Worm (Caenorhabditis elegans) whole organism, L4 larva: ENCODE results near the gene lin-15A.

Source experiments
- F26F4.8 ChIP-seq: fragments of 200-800 bp; sonication (Bioruptor generic); conservative IDR thresholded peaks from 2 replicates; pipeline ENCODE4 v1.3.6; 2022; ENCODE audit warnings: missing genetic modification characterization, missing compliant biosample characterization
- Y105C5A.15 ChIP-seq: fragments of 200-800 bp; sonication (Bioruptor generic); IDR thresholded peaks from 2 replicates; pipeline ENCODE4 v1.3.6; 2022; ENCODE audit warnings: missing genetic modification characterization, missing compliant biosample characterization
- Y48G9A.11 ChIP-seq: fragments of 200-800 bp; sonication (Bioruptor generic); IDR thresholded peaks from 2 replicates; pipeline ENCODE4 v1.3.6; 2022; ENCODE audit warnings: missing genetic modification reagents, missing genetic modification characterization, missing compliant biosample characterization
- ZK546.5 ChIP-seq, 2 experiments: sonication (generic microtip); optimal IDR thresholded peaks; 2 replicates each; lab custom pipeline; 2017; ENCODE audit warnings: missing biosample characterization in 2 of 2, missing genetic modification characterization in 2 of 2
- aly-2 ChIP-seq: sonication (generic microtip); optimal IDR thresholded peaks from 2 replicates; lab custom pipeline; 2018; ENCODE audit warnings: missing biosample characterization, missing genetic modification characterization
- ama-1 ChIP-seq: fragments of 150-350 bp; optimal IDR thresholded peaks from 2 replicates; lab custom pipeline; 2014; ENCODE audit warnings: inconsistent platforms, mixed read lengths
- ceh-20 ChIP-seq: fragments of 200-800 bp; sonication (Bioruptor generic); IDR thresholded peaks from 2 replicates; pipeline ENCODE4 v1.3.6; 2022; ENCODE audit warnings: missing genetic modification reagents, missing genetic modification characterization, missing compliant biosample characterization
- ceh-44 ChIP-seq: fragments of 200-800 bp; sonication (Bioruptor generic); IDR thresholded peaks from 2 replicates; pipeline ENCODE4 v1.3.6; 2022; ENCODE audit warnings: missing genetic modification reagents, missing genetic modification characterization, missing compliant biosample characterization
- ceh-62 ChIP-seq: sonication (generic microtip); optimal IDR thresholded peaks from 2 replicates; lab custom pipeline; 2017; ENCODE audit warnings: missing biosample characterization, missing genetic modification characterization
- ces-1 ChIP-seq: fragments of 150-350 bp; sonication (generic microtip); optimal IDR thresholded peaks from 4 replicates; lab custom pipeline; 2014; ENCODE audit warnings: missing biosample characterization, missing genetic modification reagents, missing genetic modification characterization
- ctbp-1 ChIP-seq: fragments of 200-800 bp; sonication (Bioruptor generic); IDR thresholded peaks from 2 replicates; pipeline ENCODE4 v1.3.6; 2022; ENCODE audit warnings: missing genetic modification reagents, missing genetic modification characterization, missing compliant biosample characterization
- daf-12 ChIP-seq: fragments of 150-350 bp; optimal IDR thresholded peaks from 2 replicates; lab custom pipeline; 2014; ENCODE audit warnings: missing biosample characterization, missing genetic modification reagents, missing genetic modification characterization
- daf-16 ChIP-seq, 3 experiments: sonication (generic microtip); optimal IDR thresholded peaks; 2 replicates each; lab custom pipeline; 2016 to 2017; ENCODE audit warnings: missing genetic modification characterization in 3 of 3, missing genetic modification reagents in 3 of 3, mild to moderate bottlenecking in 2 of 3, missing compliant biosample characterization in 2 of 3, missing biosample characterization in 1 of 3, moderate library complexity in 1 of 3
- daf-8 ChIP-seq: fragments of 200-800 bp; sonication (Bioruptor generic); IDR thresholded peaks from 2 replicates; pipeline ENCODE4 v1.3.6; 2022; ENCODE audit warnings: missing genetic modification characterization, missing compliant biosample characterization
- dpl-1 ChIP-seq: fragments of 150-350 bp; optimal IDR thresholded peaks from 2 replicates; lab custom pipeline; 2014; ENCODE audit warnings: missing biosample characterization, missing genetic modification reagents, missing genetic modification characterization
- duxl-1 ChIP-seq: sonication (generic microtip); optimal IDR thresholded peaks from 2 replicates; lab custom pipeline; 2016; ENCODE audit warnings: mild to moderate bottlenecking, missing genetic modification characterization, moderate library complexity, missing compliant biosample characterization; ENCODE audit not compliant: poor library complexity
- egl-43 ChIP-seq: fragments of 200-800 bp; sonication (Bioruptor generic); IDR thresholded peaks from 2 replicates; pipeline ENCODE4 v1.3.6; 2022; ENCODE audit warnings: missing genetic modification reagents, missing genetic modification characterization, missing compliant biosample characterization
- hif-1 ChIP-seq, 2 experiments: sonication (generic microtip); optimal IDR thresholded peaks; 2 replicates each; lab custom pipeline; 2016 to 2017; ENCODE audit warnings: missing compliant biosample characterization in 2 of 2, missing genetic modification characterization in 2 of 2, missing genetic modification reagents in 2 of 2, missing genotype in 2 of 2, mild to moderate bottlenecking in 1 of 2
- hlh-11 ChIP-seq: fragments of 200-800 bp; sonication (Bioruptor generic); optimal IDR thresholded peaks from 2 replicates; lab custom pipeline; 2018; ENCODE audit warnings: mild to moderate bottlenecking, missing genetic modification characterization, missing compliant biosample characterization
- jun-1 ChIP-seq: fragments of 150-350 bp; optimal IDR thresholded peaks from 2 replicates; lab custom pipeline; 2014; ENCODE audit warnings: missing biosample characterization, missing genetic modification reagents, missing genetic modification characterization
- lim-7 ChIP-seq: fragments of 200-800 bp; sonication (Bioruptor generic); IDR thresholded peaks from 2 replicates; pipeline ENCODE4 v1.3.6; 2022; ENCODE audit warnings: missing genetic modification characterization, missing compliant biosample characterization
- lin-1 ChIP-seq: fragments of 200-800 bp; sonication (Bioruptor generic); IDR thresholded peaks from 2 replicates; pipeline ENCODE4 v1.3.6; 2022; ENCODE audit warnings: missing genetic modification reagents, missing genetic modification characterization, missing compliant biosample characterization
- lin-13 ChIP-seq: fragments of 150-350 bp; optimal IDR thresholded peaks from 2 replicates; lab custom pipeline; 2014; ENCODE audit warnings: missing biosample characterization, missing genetic modification reagents, missing genetic modification characterization
- lin-15B ChIP-seq: fragments of 150-350 bp; sonication (generic microtip); optimal IDR thresholded peaks from 3 replicates; lab custom pipeline; 2014; ENCODE audit warnings: missing biosample characterization, missing genetic modification characterization
- lir-3 ChIP-seq: sonication (generic microtip); optimal IDR thresholded peaks from 2 replicates; lab custom pipeline; 2016; ENCODE audit warnings: mild to moderate bottlenecking, missing genetic modification characterization, missing compliant biosample characterization
- madf-5 ChIP-seq, 2 experiments: fragments of 200-800 bp; sonication (Bioruptor generic); IDR thresholded peaks; 2 replicates each; pipeline ENCODE4 v1.3.6; 2022; ENCODE audit warnings: missing compliant biosample characterization in 2 of 2, missing genetic modification characterization in 2 of 2
- mdl-1 ChIP-seq, 2 experiments: fragments of 150-350 bp in 1 of 2; sonication (generic microtip) in 1 of 2; optimal IDR thresholded peaks; 2 replicates each; lab custom pipeline; 2014 to 2017; ENCODE audit warnings: missing biosample characterization in 2 of 2, missing genetic modification characterization in 2 of 2
- mdt-29 ChIP-seq: fragments of 200-800 bp; sonication (Bioruptor generic); IDR thresholded peaks from 2 replicates; pipeline ENCODE4 v1.3.6; 2022; ENCODE audit warnings: missing genetic modification reagents, missing genetic modification characterization, missing compliant biosample characterization
- mes-2 ChIP-seq: sonication (generic microtip); optimal IDR thresholded peaks from 2 replicates; lab custom pipeline; 2016; ENCODE audit warnings: missing genotype, mild to moderate bottlenecking, missing genetic modification characterization, missing compliant biosample characterization; ENCODE audit not compliant: poor library complexity, severe bottlenecking
- nhr-10 ChIP-seq: fragments of 150-350 bp; optimal IDR thresholded peaks from 2 replicates; lab custom pipeline; 2014; ENCODE audit warnings: missing biosample characterization, missing genetic modification characterization
- nhr-102 ChIP-seq: sonication (generic microtip); optimal IDR thresholded peaks from 2 replicates; lab custom pipeline; 2016; ENCODE audit warnings: mild to moderate bottlenecking, missing genetic modification characterization, moderate library complexity, missing compliant biosample characterization
- nhr-25 ChIP-seq: sonication (generic microtip); optimal IDR thresholded peaks from 2 replicates; lab custom pipeline; 2017; ENCODE audit warnings: missing genetic modification characterization, mild to moderate bottlenecking, missing compliant biosample characterization, antibody characterized with exemption, moderate library complexity, borderline replicate concordance; ENCODE audit not compliant: insufficient read depth
- nhr-76 ChIP-seq: fragments of 150-350 bp; optimal IDR thresholded peaks from 2 replicates; lab custom pipeline; 2014; ENCODE audit warnings: missing biosample characterization, missing genetic modification characterization
- nhr-77 ChIP-seq: fragments of 150-350 bp; optimal IDR thresholded peaks from 2 replicates; lab custom pipeline; 2014; ENCODE audit warnings: missing biosample characterization, missing genetic modification characterization
- pha-4 ChIP-seq, 2 experiments: fragments of 150-350 bp in 1 of 2; fragments of 200-800 bp in 1 of 2; sonication (Bioruptor generic) in 1 of 2; IDR thresholded peaks in 1 of 2; optimal IDR thresholded peaks in 1 of 2; 2 replicates each; pipeline versions ENCODE4 v1.3.6 to Lab custom; 2014 to 2022; ENCODE audit warnings: missing genetic modification characterization in 2 of 2, missing genetic modification reagents in 2 of 2, missing biosample characterization in 1 of 2, missing compliant biosample characterization in 1 of 2
- php-3 ChIP-seq: fragments of 200-800 bp; sonication (Bioruptor generic); IDR thresholded peaks from 2 replicates; pipeline ENCODE4 v1.3.6; 2022; ENCODE audit warnings: missing genetic modification reagents, missing genetic modification characterization, missing compliant biosample characterization
- pqm-1 ChIP-seq: sonication (generic microtip); optimal IDR thresholded peaks from 2 replicates; lab custom pipeline; 2017; ENCODE audit warnings: missing biosample characterization, missing genetic modification characterization
- sdz-12 ChIP-seq: fragments of 200-800 bp; sonication (Bioruptor generic); optimal IDR thresholded peaks from 2 replicates; lab custom pipeline; 2018; ENCODE audit warnings: mild to moderate bottlenecking, missing genetic modification characterization, missing compliant biosample characterization
- set-16 ChIP-seq: fragments of 200-800 bp; sonication (Bioruptor generic); IDR thresholded peaks from 2 replicates; pipeline ENCODE4 v1.3.6; 2022; ENCODE audit warnings: missing genetic modification reagents, missing genetic modification characterization, missing compliant biosample characterization
- unc-130 ChIP-seq: sonication (generic microtip); optimal IDR thresholded peaks from 2 replicates; lab custom pipeline; 2016; ENCODE audit warnings: missing genetic modification reagents, missing genetic modification characterization, missing compliant biosample characterization
- vab-7 ChIP-seq: fragments of 200-800 bp; sonication (Bioruptor generic); IDR thresholded peaks from 2 replicates; pipeline ENCODE4 v1.3.6; 2022; ENCODE audit warnings: missing genetic modification reagents, missing genetic modification characterization, missing compliant biosample characterization
- zag-1 ChIP-seq: fragments of 150-350 bp; optimal IDR thresholded peaks from 2 replicates; lab custom pipeline; 2014; ENCODE audit warnings: missing biosample characterization, missing genetic modification characterization
- zfp-2 ChIP-seq: sonication (generic microtip); optimal IDR thresholded peaks from 2 replicates; lab custom pipeline; 2016; ENCODE audit warnings: mild to moderate bottlenecking, missing genetic modification characterization, missing compliant biosample characterization
- zip-2 ChIP-seq: fragments of 150-350 bp; optimal IDR thresholded peaks from 2 replicates; lab custom pipeline; 2014; ENCODE audit warnings: missing biosample characterization, missing genetic modification characterization

lin-15A gene

DNA sequence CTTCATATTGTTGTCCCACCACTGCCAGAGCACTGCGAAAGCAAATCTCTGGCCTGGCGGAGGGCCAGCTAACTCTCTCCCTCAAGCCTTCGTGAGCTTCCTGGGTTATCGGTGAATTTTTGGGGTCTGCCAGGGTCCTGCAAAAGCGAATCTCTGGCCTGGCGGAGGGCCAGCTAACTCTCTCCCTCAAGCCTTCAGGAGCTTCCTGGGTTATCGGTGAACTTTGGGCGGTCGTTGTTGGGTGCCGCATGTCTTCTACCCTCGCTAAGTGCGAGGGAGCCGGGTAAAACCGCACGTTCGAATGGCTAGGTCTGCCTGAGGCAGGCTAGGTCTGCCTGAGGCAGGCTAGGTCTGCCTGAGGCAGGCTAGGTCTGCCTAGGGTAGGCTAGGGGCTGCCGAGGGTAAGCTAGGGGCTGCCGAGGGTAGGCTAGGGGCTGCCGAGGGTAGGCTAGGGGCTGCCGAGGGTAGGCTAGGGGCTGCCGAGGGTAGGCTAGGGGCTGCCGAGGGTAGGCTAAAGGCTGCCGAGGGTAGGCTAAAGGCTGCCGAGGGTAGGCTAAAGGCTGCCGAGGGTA is 6.8 kb downstream of the lin-15A start:
- 0 out of 2 replicates have a peak, but pooled peaks have one; percentile 41 for TF ChIP-seq ctbp-1 (GFP tag; lab: Robert Waterston, UW)
- TF ChIP-seq set-16 (GFP tag; lab: Robert Waterston, UW) = peak; percentile 97
- TF ChIP-seq egl-43 = peak; percentile 20; the same call in 1 of the 2 replicates

DNA sequence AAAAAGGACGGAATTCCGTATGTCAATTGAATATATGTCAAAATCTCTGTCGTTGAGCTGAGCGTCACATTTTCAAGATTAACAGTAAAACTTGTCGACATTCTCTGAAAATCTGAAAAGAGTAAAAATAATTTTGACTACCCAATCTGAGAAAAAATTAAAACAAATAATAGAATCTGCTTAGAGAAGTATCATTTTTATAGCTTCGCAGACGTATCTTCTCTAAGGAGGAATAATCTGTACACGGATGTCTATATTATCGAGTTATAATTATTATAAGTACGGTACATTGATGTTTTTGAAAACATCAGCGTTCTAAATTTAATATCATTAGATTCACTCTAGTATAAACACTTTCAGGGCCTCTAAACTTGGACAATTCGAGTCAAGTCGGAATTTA is 8.8 kb downstream of the lin-15A start, which contains the start of gene srg-64:
srg-64 (minus strand) TSS at position 101 of the 400 bp plus-strand sequence.
- TF ChIP-seq pha-4 (GFP tag; IDR thresholded peaks at IDR 0.05; lab: Robert Waterston, UW) (no peak), pha-4 (tag; optimal IDR thresholded peaks at IDR 0.05; lab: Kevin White, UChicago) (no peak), F26F4.8 (no peak), ctbp-1 (GFP tag; lab: Robert Waterston, UW) (no peak), jun-1 (tag; lab: Kevin White, UChicago) (no peak), Y105C5A.15 (GFP tag; lab: Robert Waterston, UW) (no peak), lir-3 (tag; lab: Kevin White, UChicago) (no peak), vab-7 (GFP tag; lab: Robert Waterston, UW) (no peak), lim-7 (GFP tag; lab: Robert Waterston, UW) (no peak), php-3 (GFP tag; lab: Robert Waterston, UW) (no peak), aly-2 (tag; lab: Kevin White, UChicago) (no peak), zag-1 (tag; lab: Kevin White, UChicago) (no peak)

DNA sequence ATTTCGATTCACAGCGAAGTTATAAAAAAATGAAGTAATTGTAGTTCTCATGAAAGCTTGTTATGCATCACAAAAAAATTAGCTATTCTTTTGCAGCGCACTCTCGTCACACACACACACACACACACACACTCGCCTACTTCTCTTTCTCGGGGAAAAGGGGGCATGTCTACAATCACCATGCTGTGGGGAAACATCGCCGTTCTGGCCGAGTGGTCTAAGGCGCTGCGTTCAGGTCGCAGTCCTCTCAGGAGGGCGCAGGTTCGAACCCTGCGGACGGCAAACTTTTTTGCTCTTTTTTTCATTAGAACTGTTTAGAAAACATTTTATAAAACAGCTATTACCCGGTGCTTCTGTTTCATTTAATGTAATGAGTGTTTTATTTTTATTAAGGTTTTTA is 10.1 kb downstream of the lin-15A start:
- no peak for TF ChIP-seq ama-1 (lab: Kevin White, UChicago)
- no peak for TF ChIP-seq ceh-62
- TF ChIP-seq nhr-102 (tag; lab: Kevin White, UChicago) = peak; percentile 68
- TF ChIP-seq daf-16 (GFP tag; optimal IDR thresholded peaks at IDR 0.05; lab: Kevin White, UChicago) = peak; percentile 35 to 78
- peak; percentile 75 for TF ChIP-seq daf-16 (tag; optimal IDR thresholded peaks at IDR 0.05; lab: Kevin White, UChicago)
- TF ChIP-seq zip-2 (tag; lab: Kevin White, UChicago) = no peak
- no peak for TF ChIP-seq daf-12 (tag; lab: Kevin White, UChicago)
- peak; percentile 48; the same call in 1 of the 2 replicates for TF ChIP-seq mdt-29 (GFP tag; lab: Robert Waterston, UW)
- peak; percentile 82 for TF ChIP-seq lin-15B (tag; lab: Kevin White, UChicago)
- peak; percentile 67 for TF ChIP-seq Y48G9A.11
- TF ChIP-seq ctbp-1 (GFP tag; lab: Robert Waterston, UW) = peak; percentile 75
- TF ChIP-seq ces-1 (GFP tag; lab: Kevin White, UChicago) = no peak
- TF ChIP-seq nhr-76 (tag; lab: Kevin White, UChicago) = no peak
- TF ChIP-seq hif-1 (tag; optimal IDR thresholded peaks at IDR 0.05; lab: Kevin White, UChicago) = peak in 1 of 2 experiments; percentile 65
- TF ChIP-seq nhr-77 (tag; lab: Kevin White, UChicago) = peak; percentile 48
- no peak for TF ChIP-seq nhr-25 (tag; lab: Kevin White, UChicago)
- TF ChIP-seq daf-8 (GFP tag; lab: Robert Waterston, UW) = peak; percentile 81; the same call in 1 of the 2 replicates
- TF ChIP-seq mdl-1 (tag; optimal IDR thresholded peaks at IDR 0.05; lab: Kevin White, UChicago) = peak in 1 of 2 experiments; percentile 15
- TF ChIP-seq mes-2 (tag; lab: Kevin White, UChicago) = peak; percentile 77
- peak; percentile 17 for TF ChIP-seq zfp-2 (tag; lab: Kevin White, UChicago)
- TF ChIP-seq dpl-1 (GFP tag; lab: Kevin White, UChicago) = peak; percentile 1
- TF ChIP-seq unc-130 (GFP tag; lab: Kevin White, UChicago) = peak; percentile 21
- TF ChIP-seq lin-13 (GFP tag; lab: Kevin White, UChicago) = no peak
- no peak for TF ChIP-seq ZK546.5 (tag; optimal IDR thresholded peaks at IDR 0.05; lab: Kevin White, UChicago)
- peak; percentile 82 for TF ChIP-seq duxl-1 (tag; lab: Kevin White, UChicago)
- TF ChIP-seq madf-5 (GFP tag; IDR thresholded peaks at IDR 0.05; lab: Robert Waterston, UW) = peak; percentile 82 to 84; a peak in 3 of 4 replicates
- TF ChIP-seq lir-3 (tag; lab: Kevin White, UChicago) = peak; percentile 41
- peak; percentile 89 for TF ChIP-seq ceh-44 (GFP tag; lab: Robert Waterston, UW)
- TF ChIP-seq pqm-1 = no peak
- peak; percentile 43 for TF ChIP-seq jun-1 (tag; lab: Kevin White, UChicago)
- TF ChIP-seq nhr-10 (tag; lab: Kevin White, UChicago) = no peak
- TF ChIP-seq ceh-20 (GFP tag; lab: Robert Waterston, UW) = peak; percentile 84
- TF ChIP-seq lin-1 = peak; percentile 58; the same call in 1 of the 2 replicates
- TF ChIP-seq vab-7 (GFP tag; lab: Robert Waterston, UW) = peak; percentile 86
- peak; percentile 74 for TF ChIP-seq hlh-11 (tag; lab: Kevin White, UChicago)
- TF ChIP-seq sdz-12 (GFP tag; lab: Kevin White, UChicago) = no peak
